Worm (Caenorhabditis elegans) whole organism, L4/young adult: ENCODE data around the gene F26D2.10.
A peak's percentile ranks its signal among the peaks of the same experiment; 100 is the strongest.

ENCODE experiments used
- W03F9.2 ChIP-seq: fragments of 150-350 bp; optimal IDR thresholded peaks from 2 replicates; lab custom pipeline; 2014; ENCODE audit warnings: missing biosample characterization, missing genetic modification characterization
- dao-5 ChIP-seq: sonication (generic microtip); optimal IDR thresholded peaks from 2 replicates; lab custom pipeline; 2016; ENCODE audit warnings: missing genotype, missing genetic modification characterization, moderate library complexity, missing compliant biosample characterization
- him-1 ChIP-seq: sonication (generic microtip); optimal IDR thresholded peaks from 2 replicates; lab custom pipeline; 2016; ENCODE audit warnings: missing genotype, missing genetic modification reagents, missing genetic modification characterization, missing compliant biosample characterization

F26D2.10 gene

DNA sequence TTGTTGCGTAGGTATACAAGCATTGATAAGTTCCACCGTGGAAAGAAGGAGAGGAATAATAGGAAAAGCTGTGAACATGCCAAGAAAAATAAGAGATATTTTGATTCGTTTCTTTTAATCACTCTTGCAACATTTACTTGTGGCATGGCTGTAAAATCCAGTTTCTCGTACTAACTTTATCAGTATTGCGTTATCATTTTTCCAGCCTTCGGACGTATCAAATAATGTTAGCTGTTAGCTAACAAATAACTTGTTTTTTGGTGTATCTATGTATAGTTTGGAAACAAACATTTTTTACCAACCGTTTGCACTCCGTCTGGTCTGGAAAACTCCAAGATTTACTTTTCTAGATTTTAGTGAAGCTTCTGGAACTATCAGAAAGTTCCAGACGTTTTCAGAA, 4.1 kb upstream of the F26D2.10 start, which contains the start of gene clec-234:
TSS of gene clec-234 (minus strand) at position 101 of the 400 bp plus-strand sequence.
- TF ChIP-seq dao-5, result no peak
- no peak for TF ChIP-seq W03F9.2 (tag; lab: Kevin White, UChicago)
- no peak for TF ChIP-seq him-1 (tag; lab: Kevin White, UChicago)

DNA sequence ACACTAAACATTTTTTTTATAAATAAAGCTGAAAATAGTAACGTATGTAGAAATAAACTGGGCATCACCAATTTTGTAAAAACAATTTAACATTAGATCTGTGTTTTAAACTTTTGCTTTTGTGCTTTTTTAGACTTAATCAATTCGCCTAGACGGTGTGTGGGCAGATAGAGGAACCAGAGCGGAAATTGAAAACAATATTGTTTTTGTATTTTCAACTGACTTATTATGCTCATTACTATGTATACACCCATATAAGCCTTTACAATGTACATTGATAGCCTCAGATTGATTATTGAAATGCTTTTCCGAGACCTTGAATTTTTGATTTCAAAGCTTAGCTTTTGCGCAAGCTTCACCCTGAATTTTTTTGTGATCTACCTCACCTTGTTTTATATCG, 537 bp upstream of the F26D2.10 start, which contains the start of gene str-73:
TSS of gene str-73 (plus strand) at position 301 of the 400 bp plus-strand sequence.
- no peak for TF ChIP-seq W03F9.2 (tag; lab: Kevin White, UChicago)
- no peak for TF ChIP-seq him-1 (tag; lab: Kevin White, UChicago)
- no peak for TF ChIP-seq dao-5

DNA sequence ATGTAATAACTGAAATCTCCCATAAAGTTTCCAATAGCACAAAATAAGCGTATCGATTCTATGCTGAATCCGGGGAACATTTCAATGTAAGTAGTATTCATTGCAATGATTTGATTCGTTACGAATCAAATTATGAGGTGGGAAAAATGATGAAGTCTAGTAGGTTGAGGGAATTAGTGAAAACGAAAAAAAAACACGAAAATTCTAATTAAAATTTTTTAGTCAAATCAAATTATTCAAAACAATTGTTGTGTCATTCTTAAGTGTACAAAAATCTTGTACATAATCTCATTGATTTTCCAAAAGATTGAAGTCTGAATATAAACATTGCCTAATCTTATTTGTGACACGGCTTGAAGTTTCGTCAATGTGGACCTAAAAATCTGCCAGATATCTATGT, 5.0 kb downstream of the F26D2.10 start, which contains the start of gene srw-29:
TSS of gene srw-29 (minus strand) at position 101 of the 400 bp plus-strand sequence.
- TF ChIP-seq dao-5 (no peak), W03F9.2 (tag; lab: Kevin White, UChicago) (no peak), him-1 (tag; lab: Kevin White, UChicago) (no peak)

DNA sequence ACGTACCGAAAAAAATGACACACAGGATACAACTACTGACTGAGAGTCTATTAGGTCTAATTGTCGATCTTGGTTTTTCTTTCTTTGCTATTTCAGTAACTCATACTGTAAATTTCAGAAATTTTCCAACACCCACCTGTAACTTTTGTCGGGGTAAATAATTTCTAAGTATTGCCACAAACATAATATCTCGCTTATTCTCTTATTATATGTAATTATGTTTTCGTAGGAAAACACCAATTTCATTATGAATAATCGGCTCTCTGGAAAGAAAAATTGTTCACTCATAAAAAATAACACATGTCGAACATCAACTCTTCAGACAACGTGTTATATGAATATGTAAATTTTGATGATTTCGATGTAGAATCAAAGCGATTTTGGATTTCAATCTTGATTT, 8.7 kb downstream of the F26D2.10 start, which contains the start of gene srw-48:
TSS of gene srw-48 (plus strand) at position 301 of the 400 bp plus-strand sequence.
- TF ChIP-seq him-1 (tag; lab: Kevin White, UChicago) (no peak), dao-5 (no peak), W03F9.2 (tag; lab: Kevin White, UChicago) (no peak)

DNA sequence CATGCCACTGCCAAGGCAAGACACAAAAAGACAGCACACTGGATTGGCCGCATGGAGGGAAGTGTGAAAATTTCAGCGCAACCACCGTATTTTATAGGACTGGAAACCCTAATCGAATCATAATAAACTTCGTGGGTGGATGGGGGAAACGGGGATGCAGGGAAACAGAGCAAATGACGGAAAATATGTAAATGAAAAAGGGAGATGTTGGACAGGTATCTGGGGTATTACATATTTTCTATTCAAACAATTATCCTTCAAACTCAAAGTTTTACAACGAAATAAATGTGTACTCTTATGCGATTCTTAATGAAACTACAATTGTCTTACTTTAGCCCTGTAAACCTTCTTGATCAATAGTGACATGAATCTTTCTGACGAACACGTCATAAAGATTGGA, 9.6 kb downstream of the F26D2.10 start, which contains the start of gene F26D2.16:
TSS of gene F26D2.16 (minus strand) at position 101 of the 400 bp plus-strand sequence.
- TF ChIP-seq W03F9.2 (tag; lab: Kevin White, UChicago) (no peak), him-1 (tag; lab: Kevin White, UChicago) (no peak), dao-5 (no peak)

DNA sequence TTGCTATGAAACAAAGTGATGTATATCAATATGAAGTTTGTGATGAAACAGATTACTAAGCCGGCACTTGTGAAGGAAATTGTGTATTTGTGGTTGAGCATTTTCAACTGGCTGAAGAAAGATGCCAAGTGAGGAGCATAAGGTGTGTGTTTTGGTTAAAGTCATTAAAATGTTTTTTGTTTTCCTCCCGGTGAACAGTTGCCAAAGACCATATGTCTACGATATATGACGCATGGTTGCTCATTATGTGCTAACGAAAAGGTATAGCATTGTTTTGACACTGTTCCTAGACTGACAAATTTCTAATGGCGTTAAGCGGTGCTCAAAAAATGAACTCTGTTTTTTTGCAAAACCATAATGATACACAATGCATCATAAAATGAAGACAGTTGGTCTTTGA, 12.4 kb downstream of the F26D2.10 start, which contains the start of gene str-55:
TSS of gene str-55 (minus strand) at position 101 of the 400 bp plus-strand sequence.
- TF ChIP-seq him-1 (tag; lab: Kevin White, UChicago), result no peak
- no peak for TF ChIP-seq W03F9.2 (tag; lab: Kevin White, UChicago)
- TF ChIP-seq dao-5, result no peak

DNA sequence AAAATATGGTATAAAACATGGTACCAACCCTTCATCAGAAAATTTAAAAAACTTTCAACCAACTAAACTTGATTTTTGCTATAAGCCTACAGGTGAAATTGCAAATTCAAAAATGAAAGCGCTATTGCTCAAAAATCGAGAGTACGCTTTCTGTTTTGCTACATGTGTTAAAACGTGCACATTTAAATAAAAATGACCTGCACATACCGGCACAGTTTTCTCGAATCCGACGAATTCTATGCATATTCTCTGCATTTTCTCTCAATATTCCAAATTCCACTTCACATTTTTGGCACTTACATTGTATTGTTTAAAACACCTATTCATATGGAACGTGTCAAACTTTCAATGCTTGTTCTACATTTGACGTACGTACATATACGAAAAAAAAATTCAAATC, 18.9 kb downstream of the F26D2.10 start, which contains the start of gene srh-145:
TSS of gene srh-145 (plus strand) at position 193 of the 400 bp plus-strand sequence.
- TF ChIP-seq W03F9.2 (tag; lab: Kevin White, UChicago) (no peak), him-1 (tag; lab: Kevin White, UChicago) (no peak), dao-5 (no peak)

DNA sequence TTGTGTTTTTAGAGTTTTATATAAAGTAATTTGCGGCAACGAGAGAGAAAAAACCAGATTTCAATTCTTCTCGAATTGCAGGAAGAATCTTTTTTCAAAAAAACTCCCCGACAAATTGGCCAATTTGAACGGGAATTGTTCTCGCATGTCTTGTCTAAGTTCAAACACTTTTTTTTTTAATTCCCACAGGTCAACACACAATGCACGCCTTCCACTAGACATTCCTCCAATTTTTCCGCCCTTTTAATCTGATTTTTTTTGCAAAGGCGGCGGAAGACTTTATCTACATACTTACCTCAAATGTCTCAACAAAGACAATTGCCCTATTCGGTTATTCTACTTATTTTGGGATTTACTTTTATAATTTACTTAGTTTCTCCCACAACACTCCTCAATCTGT, 21.7 kb downstream of the F26D2.10 start, which contains the start of gene F26D2.3:
TSS of gene F26D2.3 (plus strand) at position 301 of the 400 bp plus-strand sequence.
- TF ChIP-seq him-1 (tag; lab: Kevin White, UChicago) (no peak), W03F9.2 (tag; lab: Kevin White, UChicago) (no peak), dao-5 (no peak)

DNA sequence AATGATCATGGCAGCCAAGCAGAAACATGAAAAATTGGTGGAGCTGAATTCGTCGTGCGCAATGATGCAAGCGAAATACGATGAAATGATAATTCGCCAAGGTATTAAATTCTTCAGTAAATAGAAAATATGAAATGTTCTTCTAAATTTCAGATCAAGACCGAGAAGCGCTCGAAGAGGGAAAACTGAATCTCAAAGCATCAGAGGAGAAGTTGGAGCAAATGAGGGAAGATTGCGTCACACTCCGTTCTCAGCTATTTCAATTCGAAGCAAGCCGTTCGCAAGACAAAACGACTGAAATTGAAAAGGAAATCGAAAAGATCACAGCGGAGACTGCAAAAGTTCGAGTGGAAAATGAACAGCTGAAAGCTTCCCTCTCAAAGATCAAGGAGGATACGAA, 23.0 kb downstream of the F26D2.10 start:
- TF ChIP-seq W03F9.2 (tag; lab: Kevin White, UChicago) (no peak), dao-5 (no peak), him-1 (tag; lab: Kevin White, UChicago) (no peak)

DNA sequence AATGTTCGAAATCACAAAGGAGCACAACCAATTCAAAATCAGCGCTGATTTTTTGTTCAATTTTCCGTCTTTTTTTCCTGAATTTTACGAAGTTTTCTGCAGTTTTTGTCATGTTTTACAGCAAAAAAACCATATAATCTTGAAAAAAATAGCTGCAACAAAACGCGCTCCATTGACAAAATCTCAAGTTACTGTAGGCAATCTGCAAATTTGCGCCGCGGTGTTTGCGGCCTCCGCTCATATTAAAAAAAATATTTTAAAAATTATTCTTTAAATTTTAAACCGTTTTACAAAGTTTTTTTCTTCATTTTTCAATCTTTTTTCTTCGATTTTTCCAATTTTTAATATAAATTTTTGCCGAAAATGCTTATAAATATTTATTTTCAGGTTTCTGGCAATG, 24.0 kb downstream of the F26D2.10 start:
- TF ChIP-seq W03F9.2 (tag; lab: Kevin White, UChicago) (no peak), dao-5 (no peak), him-1 (tag; lab: Kevin White, UChicago) (no peak)

DNA sequence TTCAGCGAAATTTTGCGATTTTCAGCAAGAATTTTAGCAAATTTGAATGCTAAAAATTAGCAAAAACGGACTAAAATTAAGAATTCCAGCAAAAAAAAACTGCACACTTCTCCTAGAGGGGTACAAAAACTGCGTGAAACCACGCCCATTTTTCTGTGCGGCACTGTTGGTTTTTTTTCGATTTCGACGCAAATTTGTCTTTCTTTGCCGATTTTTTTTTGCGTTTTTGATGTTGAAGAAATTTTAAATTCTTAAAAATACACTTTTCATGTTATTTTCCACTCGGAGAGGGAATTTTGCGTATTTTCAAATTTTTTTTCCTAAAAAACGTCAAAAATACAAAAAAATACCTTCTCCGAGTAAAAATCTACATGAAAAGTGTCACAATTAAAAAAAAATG, 25.4 kb downstream of the F26D2.10 start, which contains the start of gene syp-1:
TSS of gene syp-1 (plus strand) at position 301 of the 400 bp plus-strand sequence.
- TF ChIP-seq him-1 (tag; lab: Kevin White, UChicago) (no peak), dao-5 (no peak), W03F9.2 (tag; lab: Kevin White, UChicago) (no peak)

DNA sequence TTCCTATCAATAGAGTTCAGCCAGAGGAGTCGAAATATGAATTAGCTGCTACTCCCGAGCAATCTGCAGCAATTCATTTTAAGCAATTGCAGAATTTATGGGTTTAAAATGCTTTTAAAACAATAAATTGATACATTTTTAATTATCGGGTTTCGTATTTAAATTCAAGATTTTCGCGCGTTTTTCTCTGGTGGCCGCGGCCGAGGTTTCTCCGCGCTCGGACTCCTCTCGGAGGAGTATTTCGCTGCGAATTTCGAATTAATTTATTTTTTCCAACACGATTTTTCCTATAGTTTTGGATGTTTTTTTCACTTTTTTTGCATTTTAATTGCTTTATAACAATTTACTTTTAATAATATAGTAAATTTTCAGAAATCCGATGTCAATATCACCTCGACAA, 27.9 kb downstream of the F26D2.10 start, which contains the start of gene F13A7.14:
TSS of gene F13A7.14 (plus strand) at position 373 of the 400 bp plus-strand sequence.
- TF ChIP-seq W03F9.2 (tag; lab: Kevin White, UChicago) (peak; percentile 72), him-1 (tag; lab: Kevin White, UChicago) (no peak), dao-5 (no peak)

DNA sequence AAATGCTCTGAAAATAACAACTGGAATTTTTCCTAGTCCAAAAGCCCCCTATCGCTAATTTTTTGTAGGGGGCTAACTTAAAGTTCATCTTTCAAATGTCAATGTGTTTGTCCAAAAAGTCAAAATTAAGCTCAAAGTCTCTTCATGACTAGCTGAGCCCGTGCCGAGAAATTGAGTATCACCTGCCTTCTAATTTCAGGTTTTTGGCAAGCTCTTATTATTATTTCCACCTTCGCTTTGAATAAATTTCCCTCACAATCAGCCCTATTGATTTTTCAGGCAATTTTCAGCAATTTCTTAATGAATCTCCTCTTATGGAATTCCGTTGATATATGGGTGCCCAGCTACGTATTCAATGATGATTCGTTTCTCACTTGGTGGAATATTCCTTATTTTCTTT, 30.0 kb downstream of the F26D2.10 start, which contains the start of gene sre-36:
TSS of gene sre-36 (plus strand) at position 301 of the 400 bp plus-strand sequence.
- TF ChIP-seq him-1 (tag; lab: Kevin White, UChicago) (no peak), W03F9.2 (tag; lab: Kevin White, UChicago) (no peak), dao-5 (no peak)

DNA sequence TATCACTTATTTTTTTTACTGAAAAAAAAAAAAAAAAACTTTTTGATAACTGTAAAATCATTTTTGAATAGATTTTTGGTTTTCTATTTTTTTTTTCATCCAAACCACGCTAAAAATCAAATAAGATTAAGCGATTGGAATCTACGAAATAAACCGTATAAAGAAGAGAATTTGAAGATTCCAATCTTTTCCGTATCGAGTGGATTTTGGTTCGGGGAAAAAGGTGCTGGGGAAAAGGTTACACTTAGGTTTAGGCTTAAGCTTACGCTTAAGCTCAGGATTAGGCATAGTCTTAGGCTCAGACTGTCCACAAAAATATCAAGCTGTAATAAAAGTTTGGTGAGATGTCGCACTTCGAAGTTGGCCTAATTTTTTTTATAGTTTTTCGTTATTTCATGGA, 33.7 kb downstream of the F26D2.10 start, which contains the start of gene F13A7.12:
TSS of gene F13A7.12 (plus strand) at position 301 of the 400 bp plus-strand sequence.
- no peak for TF ChIP-seq W03F9.2 (tag; lab: Kevin White, UChicago)
- TF ChIP-seq him-1 (tag; lab: Kevin White, UChicago), result no peak
- TF ChIP-seq dao-5, result no peak
